Worm (Caenorhabditis elegans) whole organism, mixed stage, embryonic: Measurements from ENCODE around the gene C49C8.6.

Experiments
- elt-1 ChIP-seq: sonication (generic microtip); optimal IDR thresholded peaks from 2 replicates; lab custom pipeline; 2017; ENCODE audit warnings: missing genetic modification characterization, mild to moderate bottlenecking, missing compliant biosample characterization, antibody characterized with exemption, moderate library complexity, borderline replicate concordance; ENCODE audit not compliant: insufficient read depth
- hlh-1 ChIP-seq: fragments of 150-350 bp; optimal IDR thresholded peaks from 2 replicates; lab custom pipeline; 2014; ENCODE audit warnings: missing biosample characterization, missing genetic modification reagents, missing genetic modification characterization
- lin-32 ChIP-seq: fragments of 200-800 bp; sonication (Bioruptor generic); optimal IDR thresholded peaks from 2 replicates; lab custom pipeline; 2018; ENCODE audit warnings: mild to moderate bottlenecking, missing genetic modification characterization, missing compliant biosample characterization
- lsy-2 ChIP-seq: fragments of 150-350 bp; optimal IDR thresholded peaks from 2 replicates; lab custom pipeline; 2014; ENCODE audit warnings: missing biosample characterization, missing genetic modification characterization
- nhr-12 ChIP-seq: fragments of 150-350 bp; optimal IDR thresholded peaks from 2 replicates; lab custom pipeline; 2014; ENCODE audit warnings: missing biosample characterization, missing genetic modification characterization
- nhr-2 ChIP-seq: fragments of 150-350 bp; optimal IDR thresholded peaks from 2 replicates; lab custom pipeline; 2014; ENCODE audit warnings: missing biosample characterization, missing genetic modification characterization
- nhr-237 ChIP-seq: fragments of 150-350 bp; optimal IDR thresholded peaks from 2 replicates; lab custom pipeline; 2014; ENCODE audit warnings: missing biosample characterization, missing genetic modification characterization
- nhr-76 ChIP-seq: sonication (generic microtip); optimal IDR thresholded peaks from 2 replicates; lab custom pipeline; 2017; ENCODE audit warnings: missing biosample characterization, missing genetic modification characterization
- unc-39 ChIP-seq: fragments of 150-350 bp; optimal IDR thresholded peaks from 2 replicates; lab custom pipeline; 2014; ENCODE audit warnings: missing biosample characterization, missing genetic modification characterization
- unc-62 ChIP-seq: fragments of 150-350 bp; optimal IDR thresholded peaks from 2 replicates; lab custom pipeline; 2014; ENCODE audit warnings: missing biosample characterization, missing genetic modification reagents, missing genetic modification characterization
- zip-8 ChIP-seq: fragments of 150-350 bp; optimal IDR thresholded peaks from 2 replicates; lab custom pipeline; 2014; ENCODE audit warnings: missing biosample characterization, missing genetic modification characterization
- ztf-11 ChIP-seq: fragments of 150-350 bp; optimal IDR thresholded peaks from 2 replicates; lab custom pipeline; 2014; ENCODE audit warnings: missing biosample characterization, missing genetic modification characterization

- TF ChIP-seq zip-8 (tag; lab: Kevin White, UChicago) (no peak), nhr-12 (no peak), lin-32 (no peak), elt-1 (tag; lab: Kevin White, UChicago) (no peak), nhr-2 (no peak), ztf-11 (no peak), nhr-76 (tag; lab: Kevin White, UChicago) (no peak), lsy-2 (no peak), unc-39 (tag; lab: Kevin White, UChicago) (no peak), hlh-1 (tag; lab: Kevin White, UChicago) (peak; percentile 6), nhr-237 (tag; lab: Kevin White, UChicago) (no peak), unc-62 (GFP tag; lab: Kevin White, UChicago) (no peak)
Measured at ce11 chrIV:8627328-8627727, 30.7 kb downstream of the C49C8.6 start, which contains the start of gene F42A9.11.
